Worm (Caenorhabditis elegans): ENCODE data around the gene C48B4.7.

Gene C48B4.7

DNA sequence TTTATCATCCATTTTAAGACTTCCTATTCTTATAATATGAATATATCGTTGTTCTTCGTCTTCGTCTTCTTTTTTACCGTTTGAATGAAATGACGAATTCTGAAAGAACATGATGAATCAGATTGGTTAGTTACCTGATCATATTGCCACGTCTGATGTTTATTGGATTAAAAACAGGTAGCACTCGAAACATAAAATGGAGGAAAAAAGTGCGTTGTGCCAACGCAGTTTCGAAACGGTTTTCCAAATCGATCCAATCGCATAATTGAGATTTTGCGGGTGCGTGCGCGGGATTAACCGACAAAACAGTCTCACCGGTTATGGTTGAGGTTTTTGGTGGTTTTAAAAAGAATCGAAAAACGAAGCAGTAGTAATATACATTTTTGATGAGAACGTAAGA is 36.3 kb upstream of the C48B4.7 start, which contains the start of gene rom-2:
Gene rom-2 (minus strand): TSS at position 101 of the 400 bp plus-strand sequence.
- no peak for TF ChIP-seq hlh-30 (tag; optimal IDR thresholded peaks at IDR 0.05; ENCODE audit: insufficient read depth)
- no peak for TF ChIP-seq zip-5 (tag; optimal IDR thresholded peaks at IDR 0.05)
- TF ChIP-seq ceh-19 (GFP tag; optimal IDR thresholded peaks at IDR 0.05): no peak
- no peak for TF ChIP-seq dve-1 (tag; optimal IDR thresholded peaks at IDR 0.05)
- TF ChIP-seq elt-4 (tag; optimal IDR thresholded peaks at IDR 0.05): no peak
- no peak for TF ChIP-seq gmeb-2 (tag; optimal IDR thresholded peaks at IDR 0.05)
- TF ChIP-seq nfya-1 (tag; optimal IDR thresholded peaks at IDR 0.05): no peak

DNA sequence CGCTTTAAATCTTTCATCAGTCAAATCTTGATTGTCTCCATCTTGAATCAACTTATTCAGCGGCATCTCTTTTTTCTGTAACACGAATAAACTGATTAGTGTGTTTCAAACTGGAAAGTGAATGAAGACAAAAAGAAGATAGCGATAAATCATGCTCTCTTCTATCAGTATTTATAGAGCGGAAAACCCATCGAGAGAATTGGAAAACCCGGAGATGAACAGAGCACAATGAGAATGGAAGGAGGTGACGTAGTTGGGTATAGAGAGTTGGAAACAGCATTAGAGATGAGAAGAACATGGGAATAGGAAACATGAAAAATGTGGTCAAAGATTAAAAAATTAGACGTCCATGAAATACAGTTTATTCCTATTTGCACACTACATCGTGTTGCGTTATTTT is 32.9 kb upstream of the C48B4.7 start, which contains the start of gene acox-1.5:
Gene acox-1.5 (minus strand): TSS at position 75 of the 400 bp plus-strand sequence.
- TF ChIP-seq Y22D7AL.16 (tag; optimal IDR thresholded peaks at IDR 0.05) (no peak), pha-4 (tag; optimal IDR thresholded peaks at IDR 0.05) (no peak), ceh-14 (tag; optimal IDR thresholded peaks at IDR 0.05) (no peak), unc-3 (GFP tag; conservative IDR thresholded peaks at IDR 0.05) (no peak), unc-3 (tag; optimal IDR thresholded peaks at IDR 0.05) (no peak), pha-2 (tag; optimal IDR thresholded peaks at IDR 0.05) (no peak), lim-6 (tag; optimal IDR thresholded peaks at IDR 0.05) (no peak), T23F11.4 (GFP tag; optimal IDR thresholded peaks at IDR 0.05) (no peak), fkh-10 (GFP tag; optimal IDR thresholded peaks at IDR 0.05) (no peak), ceh-48 (tag; optimal IDR thresholded peaks at IDR 0.05) (no peak), lin-11 (tag; optimal IDR thresholded peaks at IDR 0.05) (no peak), unc-42 (tag; optimal IDR thresholded peaks at IDR 0.05) (no peak), eyg-1 (tag; optimal IDR thresholded peaks at IDR 0.05) (no peak), ztf-16 (tag; optimal IDR thresholded peaks at IDR 0.05) (no peak), ceh-19 (GFP tag; optimal IDR thresholded peaks at IDR 0.05) (no peak), tbx-2 (tag; optimal IDR thresholded peaks at IDR 0.05) (no peak)

DNA sequence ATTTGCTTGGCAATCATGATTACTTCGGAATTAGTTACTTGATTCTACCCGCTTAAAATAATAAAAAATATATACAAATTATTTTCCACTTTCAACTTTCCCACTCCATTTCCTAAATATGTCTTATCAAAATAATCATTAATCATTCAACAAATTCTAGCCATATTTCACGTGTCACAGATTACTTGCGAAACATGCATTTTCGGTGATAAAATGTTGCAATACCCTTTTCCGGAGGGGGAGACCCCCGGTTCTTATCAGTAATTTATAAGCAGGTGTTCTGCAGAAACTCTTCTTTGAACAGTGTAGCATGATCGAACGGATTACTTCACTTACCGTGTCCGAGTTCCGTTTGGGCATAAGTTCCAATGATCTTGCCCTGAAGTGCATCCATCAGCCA is 31.0 kb upstream of the C48B4.7 start:
- peak; percentile 90 for TF ChIP-seq elt-2 (tag; optimal IDR thresholded peaks at IDR 0.05)
- no peak for TF ChIP-seq fax-1 (tag; optimal IDR thresholded peaks at IDR 0.05)

DNA sequence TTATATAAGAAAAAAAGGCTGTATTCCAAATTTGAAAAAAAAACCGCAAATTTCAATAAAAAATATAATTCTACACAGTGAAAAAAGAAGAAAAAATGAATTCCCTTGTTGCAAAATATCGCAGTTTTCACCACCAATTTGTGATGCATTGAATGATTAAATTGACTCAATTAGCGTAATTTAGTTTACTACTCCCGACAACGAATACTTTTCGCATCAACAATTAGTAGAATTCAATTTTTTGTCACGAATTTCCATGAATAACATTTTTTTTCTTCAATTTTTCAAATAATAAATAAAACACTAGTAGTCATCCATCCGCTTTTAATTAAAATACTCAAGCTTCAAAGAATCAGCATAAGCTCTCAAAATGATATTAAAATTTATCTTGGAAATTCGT is 26.1 kb upstream of the C48B4.7 start:
- TF ChIP-seq unc-42 (tag; optimal IDR thresholded peaks at IDR 0.05) (peak; percentile 91), fkh-10 (GFP tag; optimal IDR thresholded peaks at IDR 0.05) (no peak)

DNA sequence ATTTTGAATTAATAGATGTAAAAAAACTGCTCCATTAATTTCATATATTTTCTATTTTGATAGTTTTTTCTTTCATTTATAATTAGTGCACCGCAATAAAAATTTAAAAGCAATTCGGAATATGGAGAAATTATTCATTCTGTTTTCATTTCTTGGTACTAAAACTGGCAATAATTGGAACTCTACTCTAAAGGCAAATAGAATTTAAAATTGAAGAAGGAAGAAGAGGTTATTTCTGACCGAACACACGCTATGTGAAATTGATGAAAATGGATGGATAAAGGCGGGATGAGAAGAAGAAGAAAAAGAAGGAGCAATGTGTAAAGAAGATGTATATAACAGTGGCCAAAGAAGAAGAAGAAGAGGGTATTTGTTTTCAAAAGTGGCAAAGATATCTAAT is 24.0 kb upstream of the C48B4.7 start:
- TF ChIP-seq F13H6.1 (tag; optimal IDR thresholded peaks at IDR 0.05) (no peak), ceh-14 (tag; optimal IDR thresholded peaks at IDR 0.05) (peak; percentile 13), unc-42 (tag; optimal IDR thresholded peaks at IDR 0.05) (peak; percentile 57)

DNA sequence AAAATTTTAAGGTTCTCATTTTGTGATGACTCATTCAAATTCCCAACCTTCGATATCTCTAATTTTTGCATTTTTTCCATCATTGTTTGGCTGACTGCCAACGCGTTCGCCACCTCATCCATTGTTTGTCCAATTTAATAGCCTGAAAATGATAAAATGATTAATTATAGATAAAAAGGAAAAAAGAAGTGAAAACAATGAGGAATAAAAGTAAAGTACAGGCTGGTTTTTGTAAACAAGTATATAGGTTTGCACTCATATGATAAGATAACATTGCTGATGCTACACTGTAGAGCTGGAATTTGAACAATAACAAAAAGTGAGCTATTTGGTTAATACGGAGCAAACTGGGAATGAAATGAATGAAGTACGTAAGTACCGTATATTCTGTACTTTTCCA is 23.0 kb upstream of the C48B4.7 start, which contains the start of gene C48B4.3:
Gene C48B4.3 (minus strand): TSS at position 149 of the 400 bp plus-strand sequence.
- TF ChIP-seq elt-2 (tag; optimal IDR thresholded peaks at IDR 0.05) (peak; percentile 16), lin-11 (tag; optimal IDR thresholded peaks at IDR 0.05) (no peak)

DNA sequence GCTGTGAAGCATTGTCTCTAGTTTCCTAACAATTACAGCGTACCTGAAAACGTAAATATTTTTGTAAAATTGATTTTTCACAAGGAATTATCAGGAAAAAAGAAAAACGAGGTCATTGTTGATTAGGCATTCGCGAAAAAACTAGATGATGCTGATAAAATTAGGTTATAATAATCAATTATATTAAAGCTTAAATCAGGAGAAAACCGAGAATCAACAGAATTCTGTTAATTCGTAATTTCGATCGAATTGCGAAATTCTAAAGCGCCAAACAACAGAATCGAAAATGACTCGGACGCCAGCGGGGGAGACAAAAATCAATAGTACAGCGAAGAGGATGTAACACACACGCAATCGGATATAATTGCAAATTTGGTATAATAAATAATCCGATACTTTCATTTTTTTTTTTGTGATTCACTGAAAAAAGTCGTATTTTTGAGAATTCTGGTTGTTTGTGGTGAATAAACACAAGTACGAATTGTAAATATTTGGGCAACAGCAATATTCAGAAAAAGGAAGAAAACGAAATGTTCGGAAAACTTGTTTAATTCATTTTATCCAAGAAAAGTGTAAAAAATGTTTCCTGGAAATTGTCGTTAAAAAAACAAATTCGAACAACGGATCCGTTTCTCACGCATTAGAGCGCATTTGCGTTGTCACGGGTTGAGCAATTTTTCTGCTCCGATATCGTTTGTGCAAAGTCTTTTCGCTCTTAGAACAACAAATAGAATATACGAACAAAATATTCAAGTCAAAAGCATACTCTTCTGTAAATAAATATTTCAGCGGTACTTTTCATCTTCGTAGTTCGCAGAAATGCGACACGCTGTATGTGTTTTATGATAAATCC is 21.0 kb upstream of the C48B4.7 start, which contains the start of gene ced-7:
Gene ced-7 (minus strand): TSS at position 51 of the 853 bp plus-strand sequence.
- TF ChIP-seq ama-1 (optimal IDR thresholded peaks at IDR 0.05) (no peak), hlh-30 (tag; optimal IDR thresholded peaks at IDR 0.05; ENCODE audit: insufficient read depth) (peak; percentile 84)

DNA sequence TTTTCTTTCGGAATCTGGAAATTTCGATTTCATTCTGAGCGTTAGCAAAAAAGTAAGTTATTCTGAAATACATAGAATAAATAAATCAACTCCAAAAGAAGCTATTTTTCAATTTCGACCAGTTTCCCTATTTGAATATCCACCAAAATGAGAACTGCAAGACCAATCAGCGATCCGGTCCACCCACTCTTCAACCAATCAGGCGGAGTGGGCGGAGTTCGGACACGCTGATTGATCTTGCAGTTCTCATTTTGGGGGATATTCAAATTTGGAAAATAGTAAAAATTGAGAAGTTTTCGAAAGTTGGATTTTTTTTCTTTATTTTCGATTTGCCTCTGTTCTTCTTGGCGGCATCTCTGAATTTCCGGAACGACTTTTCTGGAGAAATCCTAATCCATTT is 11.6 kb upstream of the C48B4.7 start:
- TF ChIP-seq ceh-22 (tag; optimal IDR thresholded peaks at IDR 0.05): no peak
- TF ChIP-seq fax-1 (tag; optimal IDR thresholded peaks at IDR 0.05): no peak
- no peak for TF ChIP-seq hlh-30 (tag; optimal IDR thresholded peaks at IDR 0.05; ENCODE audit: insufficient read depth)
- TF ChIP-seq nfya-1 (tag; optimal IDR thresholded peaks at IDR 0.05): peak; percentile 99
- TF ChIP-seq pha-4 (tag; optimal IDR thresholded peaks at IDR 0.05): no peak
- TF ChIP-seq ceh-34 (tag; optimal IDR thresholded peaks at IDR 0.05): no peak
- no peak for TF ChIP-seq ceh-30 (tag; optimal IDR thresholded peaks at IDR 0.05)

Data from whole organism, late embryonic.